Worm (Caenorhabditis elegans) whole organism, L4 larva: ENCODE data around the gene ctl-3.

Source experiments
- F26F4.8 ChIP-seq: fragments of 200-800 bp; sonication (Bioruptor generic); conservative IDR thresholded peaks from 2 replicates; pipeline ENCODE4 v1.3.6; 2022; ENCODE audit warnings: missing genetic modification characterization, missing compliant biosample characterization
- F37D6.2 ChIP-seq: sonication (generic microtip); optimal IDR thresholded peaks from 2 replicates; lab custom pipeline; 2016; ENCODE audit warnings: mild to moderate bottlenecking, missing genetic modification characterization, missing compliant biosample characterization
- F49E8.2 ChIP-seq: sonication (generic microtip); optimal IDR thresholded peaks from 2 replicates; lab custom pipeline; 2016; ENCODE audit warnings: missing compliant biosample characterization, mild to moderate bottlenecking, missing genetic modification characterization, borderline replicate concordance
- Y105C5A.15 ChIP-seq: fragments of 200-800 bp; sonication (Bioruptor generic); IDR thresholded peaks from 2 replicates; pipeline ENCODE4 v1.3.6; 2022; ENCODE audit warnings: missing genetic modification characterization, missing compliant biosample characterization
- Y48G9A.11 ChIP-seq: fragments of 200-800 bp; sonication (Bioruptor generic); IDR thresholded peaks from 2 replicates; pipeline ENCODE4 v1.3.6; 2022; ENCODE audit warnings: missing genetic modification reagents, missing genetic modification characterization, missing compliant biosample characterization
- ZK546.5 ChIP-seq, 2 experiments: sonication (generic microtip); optimal IDR thresholded peaks; 2 replicates each; lab custom pipeline; 2017; ENCODE audit warnings: missing biosample characterization in 2 of 2, missing genetic modification characterization in 2 of 2
- arid-1 ChIP-seq: fragments of 200-800 bp; sonication (Bioruptor generic); conservative IDR thresholded peaks from 2 replicates; pipeline ENCODE4 v1.3.6; 2022; ENCODE audit warnings: missing genetic modification reagents, missing genetic modification characterization, missing compliant biosample characterization
- ceh-20 ChIP-seq: fragments of 200-800 bp; sonication (Bioruptor generic); IDR thresholded peaks from 2 replicates; pipeline ENCODE4 v1.3.6; 2022; ENCODE audit warnings: missing genetic modification reagents, missing genetic modification characterization, missing compliant biosample characterization
- ceh-32 ChIP-seq: sonication (generic microtip); optimal IDR thresholded peaks from 2 replicates; lab custom pipeline; 2016; ENCODE audit warnings: mild to moderate bottlenecking, missing genetic modification characterization, missing compliant biosample characterization; ENCODE audit not compliant: poor library complexity
- ceh-62 ChIP-seq: sonication (generic microtip); optimal IDR thresholded peaks from 2 replicates; lab custom pipeline; 2017; ENCODE audit warnings: missing biosample characterization, missing genetic modification characterization
- daf-16 ChIP-seq, 3 experiments: sonication (generic microtip); optimal IDR thresholded peaks; 2 replicates each; lab custom pipeline; 2016 to 2017; ENCODE audit warnings: missing genetic modification characterization in 3 of 3, missing genetic modification reagents in 3 of 3, mild to moderate bottlenecking in 2 of 3, missing compliant biosample characterization in 2 of 3, missing biosample characterization in 1 of 3, moderate library complexity in 1 of 3
- gei-8 ChIP-seq: fragments of 200-800 bp; sonication (Bioruptor generic); optimal IDR thresholded peaks from 2 replicates; lab custom pipeline; 2018; ENCODE audit warnings: mild to moderate bottlenecking, missing genetic modification characterization, missing compliant biosample characterization
- jun-1 ChIP-seq: fragments of 150-350 bp; optimal IDR thresholded peaks from 2 replicates; lab custom pipeline; 2014; ENCODE audit warnings: missing biosample characterization, missing genetic modification reagents, missing genetic modification characterization
- lin-29 ChIP-seq: fragments of 200-800 bp; sonication (Bioruptor generic); IDR thresholded peaks from 2 replicates; pipeline ENCODE4 v1.3.6; 2022; ENCODE audit warnings: missing genetic modification reagents, missing genetic modification characterization, missing compliant biosample characterization
- lin-38 ChIP-seq: fragments of 200-800 bp; sonication (Bioruptor generic); IDR thresholded peaks from 2 replicates; pipeline ENCODE4 v1.3.6; 2022; ENCODE audit warnings: missing genetic modification reagents, missing genetic modification characterization, missing compliant biosample characterization
- mep-1 ChIP-seq: fragments of 150-350 bp; sonication (generic microtip); optimal IDR thresholded peaks from 3 replicates; lab custom pipeline; 2014; ENCODE audit warnings: missing biosample characterization, missing genetic modification characterization
- nhr-25 ChIP-seq: sonication (generic microtip); optimal IDR thresholded peaks from 2 replicates; lab custom pipeline; 2017; ENCODE audit warnings: missing genetic modification characterization, mild to moderate bottlenecking, missing compliant biosample characterization, antibody characterized with exemption, moderate library complexity, borderline replicate concordance; ENCODE audit not compliant: insufficient read depth
- nhr-28 ChIP-seq: fragments of 150-350 bp; optimal IDR thresholded peaks from 2 replicates; lab custom pipeline; 2014; ENCODE audit warnings: missing biosample characterization, missing genetic modification characterization
- nhr-41 ChIP-seq: fragments of 200-800 bp; sonication (Bioruptor generic); IDR thresholded peaks from 2 replicates; pipeline ENCODE4 v1.3.6; 2022; ENCODE audit warnings: missing genetic modification reagents, missing genetic modification characterization, missing compliant biosample characterization
- nhr-42 ChIP-seq: fragments of 200-800 bp; sonication (Bioruptor generic); IDR thresholded peaks from 2 replicates; pipeline ENCODE4 v1.3.6; 2022; ENCODE audit warnings: missing genetic modification characterization, missing compliant biosample characterization
- nhr-48 ChIP-seq: sonication (generic microtip); optimal IDR thresholded peaks from 2 replicates; lab custom pipeline; 2016; ENCODE audit warnings: mild to moderate bottlenecking, missing genetic modification characterization, missing compliant biosample characterization
- nhr-6 ChIP-seq: fragments of 150-350 bp; optimal IDR thresholded peaks from 2 replicates; lab custom pipeline; 2014; ENCODE audit warnings: missing biosample characterization, missing genetic modification characterization
- nhr-76 ChIP-seq: fragments of 150-350 bp; optimal IDR thresholded peaks from 2 replicates; lab custom pipeline; 2014; ENCODE audit warnings: missing biosample characterization, missing genetic modification characterization
- set-16 ChIP-seq: fragments of 200-800 bp; sonication (Bioruptor generic); IDR thresholded peaks from 2 replicates; pipeline ENCODE4 v1.3.6; 2022; ENCODE audit warnings: missing genetic modification reagents, missing genetic modification characterization, missing compliant biosample characterization
- zag-1 ChIP-seq: fragments of 150-350 bp; optimal IDR thresholded peaks from 2 replicates; lab custom pipeline; 2014; ENCODE audit warnings: missing biosample characterization, missing genetic modification characterization
- zip-2 ChIP-seq: fragments of 150-350 bp; optimal IDR thresholded peaks from 2 replicates; lab custom pipeline; 2014; ENCODE audit warnings: missing biosample characterization, missing genetic modification characterization

The ctl-3 gene

DNA sequence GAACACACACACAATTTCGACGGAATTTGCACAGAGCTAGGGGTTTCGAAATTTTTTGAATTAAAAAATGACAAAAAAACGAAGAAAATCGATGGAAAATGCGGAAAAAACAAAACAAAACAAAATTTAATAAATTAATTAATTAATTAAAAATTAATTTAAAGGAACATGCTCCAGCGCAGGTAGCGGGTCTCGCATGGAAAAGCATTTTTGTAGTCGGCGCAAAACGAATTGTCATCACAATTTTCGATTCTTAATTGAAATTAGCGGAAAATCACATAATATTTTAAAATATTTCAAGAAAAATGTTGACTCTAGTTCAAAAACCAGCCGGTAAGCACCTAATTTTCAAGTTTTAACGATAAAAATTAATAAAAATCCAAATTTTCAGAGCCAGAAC, 34.2 kb downstream of the ctl-3 start, which contains the start of gene Y54G11A.3:
TSS of gene Y54G11A.3 (plus strand) at position 213 of the 400 bp plus-strand sequence.
- TF ChIP-seq jun-1 = no peak
- no peak for TF ChIP-seq gei-8 (GFP tag; lab: Kevin White, UChicago)
- no peak for TF ChIP-seq F26F4.8 (GFP tag; lab: Robert Waterston, UW)
- TF ChIP-seq daf-16 (GFP tag; optimal IDR thresholded peaks at IDR 0.05; lab: Kevin White, UChicago) = no peak
- no peak for TF ChIP-seq daf-16 (tag; optimal IDR thresholded peaks at IDR 0.05; lab: Kevin White, UChicago)
- TF ChIP-seq lin-29 (GFP tag; lab: Robert Waterston, UW) = no peak
- no peak for TF ChIP-seq ceh-20 (GFP tag; lab: Robert Waterston, UW)
- no peak for TF ChIP-seq lin-38
- TF ChIP-seq, all 104 proteins: peak for 0

DNA sequence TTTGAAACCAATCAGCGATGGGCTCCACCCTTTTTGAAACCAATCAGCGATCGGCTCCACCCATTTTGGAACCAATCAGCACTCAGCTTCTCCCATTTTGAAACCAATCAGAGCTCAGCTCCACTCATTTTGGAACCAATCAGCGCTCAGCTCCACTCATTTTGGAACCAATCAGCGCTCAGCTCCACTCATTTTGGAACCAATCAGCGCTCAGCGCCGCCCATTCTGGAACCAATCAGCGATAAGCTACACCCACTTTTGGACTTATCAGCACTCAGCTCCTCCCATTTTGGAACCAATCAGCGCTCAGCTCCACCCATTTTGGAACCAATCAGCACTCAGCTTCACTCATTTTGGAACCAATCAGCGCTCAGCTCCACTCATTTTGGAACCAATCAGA, 35.5 kb downstream of the ctl-3 start:
- TF ChIP-seq nhr-42 (GFP tag; lab: Robert Waterston, UW) (peak; percentile 71; the same call in 1 of the 2 replicates), set-16 (GFP tag; lab: Robert Waterston, UW) (0 out of 2 replicates have a peak, but pooled peaks have one; percentile 10)

DNA sequence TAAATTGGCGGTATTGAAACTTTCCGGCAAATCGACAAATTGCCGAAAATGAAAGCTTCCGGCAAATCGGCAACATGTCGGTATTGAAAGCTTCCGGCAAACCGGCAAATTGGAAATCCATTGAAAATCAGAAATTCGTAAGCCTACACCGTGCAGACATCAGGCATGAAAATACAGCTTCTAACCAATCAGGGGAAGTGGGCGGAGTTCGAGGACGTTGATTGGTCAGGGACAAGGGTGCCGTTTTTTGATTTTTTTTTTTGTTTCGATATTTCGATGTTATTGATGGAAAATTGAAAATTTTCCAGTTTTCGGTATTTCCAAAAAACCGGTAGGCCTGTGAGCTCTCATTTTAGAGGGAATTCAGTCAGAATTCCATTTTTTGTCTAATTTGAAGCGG, 40.7 kb downstream of the ctl-3 start:
- TF ChIP-seq Y105C5A.15 (GFP tag; lab: Robert Waterston, UW) = no peak
- no peak for TF ChIP-seq Y48G9A.11
- no peak for TF ChIP-seq nhr-42 (GFP tag; lab: Robert Waterston, UW)

DNA sequence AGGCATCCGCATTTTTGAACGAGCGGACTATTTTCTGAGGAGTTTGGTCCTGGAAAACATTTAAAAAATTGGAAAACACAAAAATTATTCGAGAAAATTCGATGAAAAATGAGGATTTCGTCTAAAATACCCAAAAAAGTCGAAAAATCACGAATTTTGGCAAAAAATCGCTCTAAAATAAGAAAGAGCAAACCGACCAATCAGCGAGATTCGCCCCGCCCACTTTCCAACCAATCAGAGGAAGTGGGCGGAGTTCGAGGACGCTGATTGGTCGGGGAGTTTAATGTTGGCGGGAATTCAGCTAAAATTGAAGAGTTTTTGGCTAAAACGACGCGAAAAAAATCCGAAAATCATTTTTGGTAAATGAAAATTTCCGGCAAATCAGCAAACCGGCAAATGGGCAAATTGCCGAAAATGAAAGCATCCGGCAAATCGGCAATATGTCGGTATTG, 41.4 kb downstream of the ctl-3 start, which contains the start of gene Y54G11A.1:
TSS of gene Y54G11A.1 (minus strand) at position 51 of the 452 bp plus-strand sequence.
- TF ChIP-seq ceh-62 (tag; lab: Kevin White, UChicago) (no peak), nhr-28 (tag; lab: Kevin White, UChicago) (no peak), nhr-6 (no peak), F37D6.2 (tag; lab: Kevin White, UChicago) (no peak), arid-1 (GFP tag; lab: Robert Waterston, UW) (no peak), nhr-41 (GFP tag; lab: Robert Waterston, UW) (no peak), F49E8.2 (tag; lab: Kevin White, UChicago) (no peak), zip-2 (tag; lab: Kevin White, UChicago) (no peak), ZK546.5 (tag; optimal IDR thresholded peaks at IDR 0.05; lab: Kevin White, UChicago) (no peak), nhr-48 (tag; lab: Kevin White, UChicago) (no peak), ceh-32 (tag; lab: Kevin White, UChicago) (no peak), mep-1 (tag; lab: Kevin White, UChicago) (no peak), nhr-25 (tag; lab: Kevin White, UChicago) (no peak), nhr-76 (tag; lab: Kevin White, UChicago) (no peak)

DNA sequence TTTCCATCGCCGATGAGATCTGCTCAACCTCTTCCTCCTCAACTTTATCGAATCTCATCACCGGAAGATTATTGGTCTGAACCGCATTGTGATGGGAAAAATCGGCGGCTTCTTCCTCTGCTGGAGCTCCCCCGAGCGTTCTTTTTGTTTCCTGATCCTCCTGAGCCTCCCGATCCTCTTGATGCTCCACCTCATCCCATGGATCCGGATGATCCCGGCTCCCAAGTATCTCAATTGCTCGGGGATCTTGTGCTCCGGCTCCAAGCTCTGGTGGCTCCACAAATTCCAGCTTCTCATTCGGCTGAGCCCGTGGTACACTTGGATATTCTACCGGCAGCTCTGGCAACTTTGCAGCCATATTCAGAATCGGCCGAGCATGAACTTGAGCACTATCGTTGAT, 52.6 kb downstream of the ctl-3 start:
- peak; percentile 76 for TF ChIP-seq set-16 (GFP tag; lab: Robert Waterston, UW)
- no peak for TF ChIP-seq zag-1 (tag; lab: Kevin White, UChicago)
